Fruit fly (Drosophila melanogaster): Measurements from ENCODE around the gene CG3552.

Gene CG3552

dm6 chr3L:9441907-9442479, 14.1 kb upstream of the CG3552 start, which contains the start of the genes Bet3 and Nf-YA (continued):
- TF ChIP-seq inv (GFP tag; IDR thresholded peaks at IDR 0.05; ENCODE audit: partially characterized antibody) (peak; percentile 79), Optix (GFP tag; IDR thresholded peaks at IDR 0.05) (peak; percentile 11; the same call in 1 of the 3 replicates), ato (GFP tag; IDR thresholded peaks at IDR 0.05; ENCODE audit: partially characterized antibody) (peak; percentile 20; the same call in 1 of the 2 replicates), tin (GFP tag; optimal IDR thresholded peaks at IDR 0.05) (peak; percentile 72), Mrtf (GFP tag; IDR thresholded peaks at IDR 0.05) (peak; percentile 8; the same call in 2 of the 3 replicates), phol (tag; optimal IDR thresholded peaks at IDR 0.05) (peak; percentile 61), CG31441 (GFP tag; IDR thresholded peaks at IDR 0.05) (peak; percentile 74), trh (GFP tag; optimal IDR thresholded peaks at IDR 0.05) (no peak), NFAT (GFP tag; IDR thresholded peaks at IDR 0.05) (peak; percentile 88), row (GFP tag; IDR thresholded peaks at IDR 0.05) (peak; percentile 93), sug (tag; optimal IDR thresholded peaks at IDR 0.05) (peak; percentile 41), pnt (GFP tag; optimal IDR thresholded peaks at IDR 0.05) (peak; percentile 49), Meics (GFP tag; optimal IDR thresholded peaks at IDR 0.05) (peak; percentile 49), seq (GFP tag; IDR thresholded peaks at IDR 0.05) (no peak), CG10462 (GFP tag; optimal IDR thresholded peaks at IDR 0.05) (no peak), CG4820 (GFP tag; optimal IDR thresholded peaks at IDR 0.05) (peak; percentile 14), CG2678 (tag; optimal IDR thresholded peaks at IDR 0.05) (peak; percentile 44), CG17829 (tag; optimal IDR thresholded peaks at IDR 0.05) (peak; percentile 52), CG17328 (GFP tag; IDR thresholded peaks at IDR 0.05) (peak; percentile 31; the same call in 1 of the 2 replicates), MESR4 (GFP tag; optimal IDR thresholded peaks at IDR 0.05) (peak; percentile 92), knrl (GFP tag; IDR thresholded peaks at IDR 0.05; ENCODE audit: partially characterized antibody) (peak; percentile 90), CG11085 (GFP tag; IDR thresholded peaks at IDR 0.05) (peak; percentile 57; the same call in 1 of the 2 replicates), pum (GFP tag; optimal IDR thresholded peaks at IDR 0.05) (peak; percentile 76), CG31224 (GFP tag; IDR thresholded peaks at IDR 0.05) (no peak), gro (GFP tag; optimal IDR thresholded peaks at IDR 0.05) (no peak), stwl (tag; optimal IDR thresholded peaks at IDR 0.05) (peak; percentile 77), Dp (GFP tag; optimal IDR thresholded peaks at IDR 0.05) (peak; percentile 46), CG30431 (GFP tag; optimal IDR thresholded peaks at IDR 0.05) (peak; percentile 3), zfh2 (GFP tag; optimal IDR thresholded peaks at IDR 0.05) (peak; percentile 51), Kr (GFP tag; optimal IDR thresholded peaks at IDR 0.05) (no peak), chif (GFP tag; optimal IDR thresholded peaks at IDR 0.05) (peak; percentile 10 to 57), Nf-YC (tag; optimal IDR thresholded peaks at IDR 0.05) (peak; percentile 43), CG17912 (GFP tag; optimal IDR thresholded peaks at IDR 0.05) (peak; percentile 62), CG12104 (GFP tag; optimal IDR thresholded peaks at IDR 0.05) (peak; percentile 30), HLH4C (GFP tag; IDR thresholded peaks at IDR 0.05; ENCODE audit: partially characterized antibody) (peak; percentile 69), CG17186 (GFP tag; optimal IDR thresholded peaks at IDR 0.05) (peak; percentile 31), CG34376 (GFP tag; optimal IDR thresholded peaks at IDR 0.05) (peak; percentile 8), zen (tag; optimal IDR thresholded peaks at IDR 0.05) (peak; percentile 31), CG13775 (GFP tag; optimal IDR thresholded peaks at IDR 0.05) (peak; percentile 49), CG13296 (GFP tag; optimal IDR thresholded peaks at IDR 0.05) (peak; percentile 0), esg (GFP tag; conservative IDR thresholded peaks at IDR 0.05) (no peak), CG9797 (GFP tag; optimal IDR thresholded peaks at IDR 0.05) (peak; percentile 53), slbo (GFP tag; IDR thresholded peaks at IDR 0.05) (peak; percentile 88), CG12391 (tag; optimal IDR thresholded peaks at IDR 0.05) (peak; percentile 71), ttk (GFP tag; IDR thresholded peaks at IDR 0.05) (peak; percentile 38; the same call in 1 of the 2 replicates), CG1603 (tag; optimal IDR thresholded peaks at IDR 0.05) (peak; percentile 79), CG34422 (GFP tag; IDR thresholded peaks at IDR 0.05) (peak; percentile 67; the same call in 2 of the 3 replicates), crp (GFP tag; optimal IDR thresholded peaks at IDR 0.05) (peak in 1 of 2 experiments; percentile 7), Vsx1 (GFP tag; optimal IDR thresholded peaks at IDR 0.05) (no peak)

Measured in whole organism, embryonic.